Fruit fly (Drosophila melanogaster): Measurements from ENCODE around the gene CG13949.

CG13949 gene

DNA sequence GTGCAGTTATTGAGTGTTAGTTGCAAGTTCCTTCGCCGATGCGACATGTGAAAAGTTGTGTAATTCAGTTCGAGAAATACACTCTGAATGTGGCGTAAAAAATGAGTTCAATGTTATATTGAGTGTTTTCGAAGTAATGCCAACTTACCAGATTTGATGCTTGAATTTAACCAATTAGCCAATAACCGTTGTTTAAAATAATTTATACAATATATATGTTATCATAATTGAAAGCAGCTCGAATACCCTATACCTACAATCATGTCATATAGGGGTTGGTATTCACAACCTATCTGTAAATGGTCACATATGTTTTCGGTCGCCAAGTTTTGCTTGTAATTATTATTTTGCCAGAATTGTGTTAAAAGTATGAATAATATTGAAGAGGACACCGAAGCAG lies 44.9 kb upstream of the CG13949 start, which contains the start of gene Nnf1b:
Nnf1b (plus strand) TSS at position 301 of the 400 bp plus-strand sequence.
- TF ChIP-seq Hr4 (GFP tag; optimal IDR thresholded peaks at IDR 0.05) = no peak
- no peak for TF ChIP-seq Hr38 (GFP tag; optimal IDR thresholded peaks at IDR 0.05)
- no peak for TF ChIP-seq CG10631 (GFP tag; optimal IDR thresholded peaks at IDR 0.05)
- no peak for TF ChIP-seq Blimp-1 (GFP tag; optimal IDR thresholded peaks at IDR 0.05)
- no peak for TF ChIP-seq CG8319 (GFP tag; optimal IDR thresholded peaks at IDR 0.05)
- TF ChIP-seq Met (GFP tag; optimal IDR thresholded peaks at IDR 0.05) = no peak
- TF ChIP-seq Sox102F (GFP tag; optimal IDR thresholded peaks at IDR 0.05) = no peak
- no peak for TF ChIP-seq fd85E (GFP tag; optimal IDR thresholded peaks at IDR 0.05)

DNA sequence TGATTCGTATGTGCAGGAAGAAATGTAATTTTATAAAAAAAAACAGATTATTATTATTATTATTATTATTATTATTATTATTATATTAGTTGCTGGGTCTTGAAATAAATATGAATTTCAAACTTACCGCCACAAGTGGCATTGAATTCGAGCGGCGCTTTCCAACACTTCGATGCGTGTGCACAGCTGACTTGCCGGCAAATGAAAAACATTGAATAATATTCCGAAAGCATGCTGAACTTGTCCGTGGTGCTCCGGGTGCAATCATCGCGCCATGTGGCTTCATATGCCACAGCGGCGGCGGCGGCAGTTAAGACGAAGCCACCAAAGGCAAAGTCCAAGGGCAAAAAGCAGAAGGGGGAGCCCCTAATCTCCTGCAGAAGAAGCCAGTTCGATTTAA lies 43.7 kb upstream of the CG13949 start, which contains the start of gene Dbp21E2:
Dbp21E2 (plus strand) TSS at position 180 of the 400 bp plus-strand sequence.
- TF ChIP-seq CG16779 (tag; optimal IDR thresholded peaks at IDR 0.05) (no peak), Gug (GFP tag; IDR thresholded peaks at IDR 0.05) (no peak), CG11762 (GFP tag; optimal IDR thresholded peaks at IDR 0.05; ENCODE audit: insufficient read depth) (no peak), eg (GFP tag; IDR thresholded peaks at IDR 0.05) (no peak), Eip93F (GFP tag; optimal IDR thresholded peaks at IDR 0.05) (no peak), acj6 (GFP tag; optimal IDR thresholded peaks at IDR 0.05) (no peak), Hr38 (GFP tag; optimal IDR thresholded peaks at IDR 0.05) (no peak), Eip78C (GFP tag) (no peak), CG15336 (GFP tag; IDR thresholded peaks at IDR 0.05) (no peak), Smox (GFP tag; optimal IDR thresholded peaks at IDR 0.05) (no peak), achi (GFP tag; optimal IDR thresholded peaks at IDR 0.05) (no peak), topi (GFP tag; optimal IDR thresholded peaks at IDR 0.05) (no peak), CG6276 (GFP tag; optimal IDR thresholded peaks at IDR 0.05) (no peak), svp (GFP tag) (no peak), fd59A (GFP tag; optimal IDR thresholded peaks at IDR 0.05) (no peak), CG11902 (GFP tag; optimal IDR thresholded peaks at IDR 0.05) (no peak), CG10631 (GFP tag; optimal IDR thresholded peaks at IDR 0.05) (no peak)

DNA sequence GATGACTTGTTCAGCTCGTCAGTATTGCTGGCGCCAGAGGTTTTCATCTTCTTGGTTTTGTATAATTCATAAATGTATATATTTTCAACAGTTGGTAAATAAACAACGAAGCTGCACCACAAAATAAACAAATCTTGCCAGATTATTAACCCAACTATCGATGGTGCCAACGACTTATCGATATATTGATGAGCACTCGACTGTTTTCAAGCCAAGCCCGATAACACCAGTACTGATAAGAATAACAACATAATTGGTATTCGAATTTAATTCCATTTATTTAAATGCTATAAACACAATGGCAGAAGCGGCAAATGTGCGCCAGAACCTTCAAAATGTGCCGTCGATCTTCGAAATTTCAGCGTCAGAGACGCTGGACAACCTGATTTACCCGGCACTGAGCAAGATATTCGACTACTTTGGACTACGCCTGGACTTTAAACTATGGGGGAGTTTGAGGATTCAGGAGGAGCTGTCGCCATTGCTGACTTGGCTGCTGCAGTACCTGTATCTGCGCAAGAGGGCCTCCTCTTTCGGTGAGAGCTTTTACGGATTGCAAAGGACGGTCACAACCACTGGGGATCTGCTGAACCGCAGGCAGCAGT lies 39.2 kb upstream of the CG13949 start, which contains the start of the genes Saf6 and Pex12:
Saf6 (minus strand) TSS at position 166 of the 605 bp plus-strand sequence.
Pex12 (plus strand) TSS at position 209 of the 605 bp plus-strand sequence.
- peak; percentile 95 for TF ChIP-seq fkh (GFP tag; optimal IDR thresholded peaks at IDR 0.05)
- TF ChIP-seq Smox (GFP tag; optimal IDR thresholded peaks at IDR 0.05) = no peak
- no peak for TF ChIP-seq CG6792 (GFP tag; optimal IDR thresholded peaks at IDR 0.05)
- peak; percentile 12 for TF ChIP-seq CG6808 (GFP tag; optimal IDR thresholded peaks at IDR 0.05)
- no peak for TF ChIP-seq CG10631 (GFP tag; optimal IDR thresholded peaks at IDR 0.05)
- no peak for TF ChIP-seq CG11294 (GFP tag; IDR thresholded peaks at IDR 0.05)
- no peak for TF ChIP-seq Sox15 (GFP tag; optimal IDR thresholded peaks at IDR 0.05)
- no peak for TF ChIP-seq acj6 (GFP tag; optimal IDR thresholded peaks at IDR 0.05)
- peak; percentile 9 for TF ChIP-seq CG9139 (GFP tag; optimal IDR thresholded peaks at IDR 0.05)
- TF ChIP-seq spab (GFP tag; optimal IDR thresholded peaks at IDR 0.05) = no peak

DNA sequence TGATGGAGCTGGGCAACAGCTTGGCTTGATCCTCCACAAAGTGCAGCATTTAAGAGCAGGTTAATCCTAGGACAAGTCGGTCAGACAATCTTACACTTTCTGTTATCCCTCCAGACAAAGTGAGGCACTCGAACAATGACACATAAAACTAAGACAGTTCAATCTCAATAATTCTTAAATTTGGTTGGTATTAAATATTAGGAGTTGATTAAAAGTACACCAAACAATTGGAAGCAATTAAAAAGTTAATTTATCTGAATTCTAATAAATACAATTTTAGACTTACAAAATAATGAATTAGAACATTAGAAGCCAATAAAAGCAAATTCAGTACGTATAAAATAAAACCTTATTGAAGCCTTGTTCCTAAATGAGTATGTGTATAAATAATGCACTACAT lies 37.3 kb upstream of the CG13949 start, which contains the start of gene CG15880:
CG15880 (minus strand) TSS at position 101 of the 400 bp plus-strand sequence.
- TF ChIP-seq Lpt (GFP tag; optimal IDR thresholded peaks at IDR 0.05) (no peak), fd59A (GFP tag; optimal IDR thresholded peaks at IDR 0.05) (no peak), Smox (GFP tag; optimal IDR thresholded peaks at IDR 0.05) (no peak), Hr4 (GFP tag; optimal IDR thresholded peaks at IDR 0.05) (no peak), Eip93F (GFP tag; optimal IDR thresholded peaks at IDR 0.05) (no peak), CG6792 (GFP tag; optimal IDR thresholded peaks at IDR 0.05) (no peak), Sox14 (GFP tag; optimal IDR thresholded peaks at IDR 0.05) (no peak), dsx (GFP tag; optimal IDR thresholded peaks at IDR 0.05; ENCODE audit: poor library complexity, severe bottlenecking) (no peak), CG6276 (GFP tag; optimal IDR thresholded peaks at IDR 0.05) (no peak), CG11902 (GFP tag; optimal IDR thresholded peaks at IDR 0.05) (no peak), Ets96B (tag; optimal IDR thresholded peaks at IDR 0.05) (no peak)

All from whole organism, prepupa.